Worm (Caenorhabditis elegans) whole organism, late embryonic: ENCODE results near the gene col-183.
A peak's percentile ranks its signal among the peaks of the same experiment; 100 is the strongest.
"Not testable (repeated sequence)": the region's sequence is repeated elsewhere in the genome, so short reads cannot be mapped to it uniquely, and the experiment has no call there.

Source experiments
- C38D4.7 ChIP-seq: fragments of 200-800 bp; sonication (Bioruptor generic); optimal IDR thresholded peaks from 2 replicates; lab custom pipeline; 2018; ENCODE audit warnings: mild to moderate bottlenecking, missing genetic modification characterization, moderate library complexity, missing compliant biosample characterization
- K09A11.1 ChIP-seq: sonication (generic microtip); optimal IDR thresholded peaks from 2 replicates; lab custom pipeline; 2017; ENCODE audit warnings: antibody characterized with exemption, mild to moderate bottlenecking, missing genetic modification characterization, missing compliant biosample characterization; ENCODE audit not compliant: insufficient read depth
- T23F11.4 ChIP-seq: fragments of 200-800 bp; sonication (Bioruptor generic); optimal IDR thresholded peaks from 2 replicates; lab custom pipeline; 2018; ENCODE audit warnings: mild to moderate bottlenecking, missing genetic modification characterization, missing compliant biosample characterization
- ceh-14 ChIP-seq: sonication (generic microtip); optimal IDR thresholded peaks from 2 replicates; lab custom pipeline; 2016; ENCODE audit warnings: missing genotype, missing genetic modification characterization, missing compliant biosample characterization
- ceh-18 ChIP-seq: sonication (generic microtip); optimal IDR thresholded peaks from 2 replicates; lab custom pipeline; 2016; ENCODE audit warnings: missing genetic modification characterization, missing compliant biosample characterization
- ceh-24 ChIP-seq: sonication (generic microtip); optimal IDR thresholded peaks from 2 replicates; lab custom pipeline; 2016; ENCODE audit warnings: mild to moderate bottlenecking, missing genetic modification characterization, missing compliant biosample characterization
- ceh-30 ChIP-seq: fragments of 150-350 bp; optimal IDR thresholded peaks from 2 replicates; lab custom pipeline; 2014; ENCODE audit warnings: missing biosample characterization, missing genetic modification characterization
- ceh-31 ChIP-seq: sonication (generic microtip); optimal IDR thresholded peaks from 2 replicates; lab custom pipeline; 2016; ENCODE audit warnings: missing genetic modification characterization, missing compliant biosample characterization
- ceh-34 ChIP-seq: sonication (generic microtip); optimal IDR thresholded peaks from 2 replicates; lab custom pipeline; 2016; ENCODE audit warnings: mild to moderate bottlenecking, missing genetic modification characterization, missing compliant biosample characterization
- ceh-9 ChIP-seq: sonication (generic microtip); optimal IDR thresholded peaks from 2 replicates; lab custom pipeline; 2016; ENCODE audit warnings: mild to moderate bottlenecking, missing genetic modification characterization, inconsistent platforms, missing compliant biosample characterization
- che-1 ChIP-seq: sonication (generic microtip); optimal IDR thresholded peaks from 2 replicates; lab custom pipeline; 2016; ENCODE audit warnings: mild to moderate bottlenecking, missing genetic modification characterization, missing compliant biosample characterization
- elt-2 ChIP-seq: sonication (generic microtip); optimal IDR thresholded peaks from 2 replicates; lab custom pipeline; 2016; ENCODE audit warnings: missing genetic modification reagents, missing genetic modification characterization, missing compliant biosample characterization
- elt-4 ChIP-seq: sonication (generic microtip); optimal IDR thresholded peaks from 2 replicates; lab custom pipeline; 2016; ENCODE audit warnings: missing genetic modification characterization, missing compliant biosample characterization
- fkh-10 ChIP-seq: fragments of 150-350 bp; optimal IDR thresholded peaks from 2 replicates; lab custom pipeline; 2014; ENCODE audit warnings: missing biosample characterization, missing genetic modification reagents, missing genetic modification characterization
- hlh-13 ChIP-seq: fragments of 200-800 bp; sonication (Bioruptor generic); optimal IDR thresholded peaks from 2 replicates; lab custom pipeline; 2018; ENCODE audit warnings: mild to moderate bottlenecking, missing genetic modification characterization, missing compliant biosample characterization
- hlh-6 ChIP-seq: sonication (generic microtip); optimal IDR thresholded peaks from 2 replicates; lab custom pipeline; 2016; ENCODE audit warnings: missing genotype, missing genetic modification characterization, missing compliant biosample characterization
- hlh-8 ChIP-seq: sonication (generic microtip); optimal IDR thresholded peaks from 2 replicates; lab custom pipeline; 2016; ENCODE audit warnings: missing genotype, missing genetic modification characterization, missing compliant biosample characterization
- lim-6 ChIP-seq: sonication (generic microtip); optimal IDR thresholded peaks from 2 replicates; lab custom pipeline; 2016; ENCODE audit warnings: missing genetic modification characterization, missing compliant biosample characterization
- mec-3 ChIP-seq: sonication (generic microtip); optimal IDR thresholded peaks from 2 replicates; lab custom pipeline; 2016; ENCODE audit warnings: borderline replicate concordance, missing genetic modification characterization, missing compliant biosample characterization
- nfya-1 ChIP-seq: sonication (generic microtip); optimal IDR thresholded peaks from 2 replicates; lab custom pipeline; 2017; ENCODE audit warnings: missing genetic modification characterization, mild to moderate bottlenecking, missing compliant biosample characterization, antibody characterized with exemption, moderate library complexity
- nhr-11 ChIP-seq: fragments of 150-350 bp; optimal IDR thresholded peaks from 2 replicates; lab custom pipeline; 2014; ENCODE audit warnings: missing biosample characterization, missing genetic modification characterization
- nhr-232 ChIP-seq: sonication (generic microtip); optimal IDR thresholded peaks from 2 replicates; lab custom pipeline; 2016; ENCODE audit warnings: missing genetic modification characterization, missing compliant biosample characterization
- pat-9 ChIP-seq: fragments of 200-800 bp; sonication (Bioruptor generic); optimal IDR thresholded peaks from 2 replicates; lab custom pipeline; 2018; ENCODE audit warnings: mild to moderate bottlenecking, missing genetic modification characterization, moderate library complexity, missing compliant biosample characterization
- ref-2 ChIP-seq: sonication (generic microtip); optimal IDR thresholded peaks from 2 replicates; lab custom pipeline; 2016; ENCODE audit warnings: missing genetic modification characterization, missing compliant biosample characterization
- rnt-1 ChIP-seq: sonication (generic microtip); optimal IDR thresholded peaks from 2 replicates; lab custom pipeline; 2016; ENCODE audit warnings: missing genetic modification characterization, missing compliant biosample characterization
- sdc-2 ChIP-seq: sonication (generic microtip); optimal IDR thresholded peaks from 2 replicates; lab custom pipeline; 2016; ENCODE audit warnings: missing genotype, missing genetic modification characterization, missing compliant biosample characterization
- tbx-2 ChIP-seq: sonication (generic microtip); optimal IDR thresholded peaks from 2 replicates; lab custom pipeline; 2016; ENCODE audit warnings: missing genetic modification characterization, missing compliant biosample characterization
- unc-42 ChIP-seq: sonication (generic microtip); optimal IDR thresholded peaks from 2 replicates; lab custom pipeline; 2016; ENCODE audit warnings: missing genotype, missing genetic modification characterization, missing compliant biosample characterization
- unc-55 ChIP-seq: sonication (generic microtip); optimal IDR thresholded peaks from 2 replicates; lab custom pipeline; 2017; ENCODE audit warnings: missing biosample characterization, missing genetic modification reagents, missing genetic modification characterization

The col-183 gene

ce11 chrX:13435790-13436472, 31.6 kb downstream of the col-183 start, which contains the start of gene jmjd-3.3:
Gene jmjd-3.3, plus strand, starts transcription at chrX:13436422.
- TF ChIP-seq hlh-8 (no peak), elt-2 (tag; lab: Kevin White, UChicago) (no peak), ceh-30 (tag; lab: Kevin White, UChicago) (no peak)
- TF ChIP-seq, all 69 proteins: peak for 0

ce11 chrX:13435116-13435515, 32.4 kb downstream of the col-183 start:
- TF ChIP-seq sdc-2 (tag; lab: Kevin White, UChicago) (peak; percentile 93), rnt-1 (tag; lab: Kevin White, UChicago) (no peak)

ce11 chrX:13431388-13431787, 36.2 kb downstream of the col-183 start, which contains the start of gene C29F7.10:
Gene C29F7.10, minus strand, starts transcription at chrX:13431488.
- not testable (repeated sequence) for TF ChIP-seq unc-42 (tag; lab: Kevin White, UChicago); ceh-14; ceh-24
- TF ChIP-seq, all 69 proteins: peak for 0; not testable (repeated sequence) for 69

ce11 chrX:13428755-13429154, 38.8 kb downstream of the col-183 start, which contains the start of gene fkh-4:
Gene fkh-4, minus strand, starts transcription at chrX:13428855.
- TF ChIP-seq nhr-232; ceh-18; sdc-2 (tag; lab: Kevin White, UChicago): not testable (repeated sequence)

ce11 chrX:13423340-13423739, 44.2 kb downstream of the col-183 start, which contains the start of gene fkh-3:
Gene fkh-3, minus strand, starts transcription at chrX:13423440.
- TF ChIP-seq mec-3 (tag; lab: Kevin White, UChicago) (no peak), K09A11.1 (tag; lab: Kevin White, UChicago) (no peak), elt-4 (tag; lab: Kevin White, UChicago) (no peak), hlh-13 (GFP tag; lab: Kevin White, UChicago) (no peak), lim-6 (tag; lab: Kevin White, UChicago) (no peak), che-1 (tag; lab: Kevin White, UChicago) (no peak), C38D4.7 (GFP tag; lab: Kevin White, UChicago) (no peak), nhr-11 (tag; lab: Kevin White, UChicago) (no peak), ceh-24 (no peak), pat-9 (tag; lab: Kevin White, UChicago) (no peak), unc-42 (tag; lab: Kevin White, UChicago) (no peak)
- TF ChIP-seq, all 69 proteins: peak for 0

ce11 chrX:13421068-13421467, 46.5 kb downstream of the col-183 start:
- peak; percentile 45 for TF ChIP-seq elt-2 (tag; lab: Kevin White, UChicago)
- no peak for TF ChIP-seq T23F11.4

- no peak for TF ChIP-seq fkh-10 (GFP tag; lab: Kevin White, UChicago)
- peak; percentile 3 for TF ChIP-seq rnt-1 (tag; lab: Kevin White, UChicago)
- peak; percentile 54 for TF ChIP-seq sdc-2 (tag; lab: Kevin White, UChicago)
- peak; percentile 44 for TF ChIP-seq tbx-2 (tag; lab: Kevin White, UChicago)
- TF ChIP-seq hlh-6: peak; percentile 24
- peak; percentile 53 for TF ChIP-seq unc-55 (GFP tag; lab: Kevin White, UChicago)
- TF ChIP-seq elt-4 (tag; lab: Kevin White, UChicago): no peak
- peak; percentile 35 for TF ChIP-seq ref-2 (tag; lab: Kevin White, UChicago)
- TF ChIP-seq pat-9 (tag; lab: Kevin White, UChicago): no peak
- no peak for TF ChIP-seq ceh-9 (tag; lab: Kevin White, UChicago)
- peak; percentile 41 for TF ChIP-seq ceh-34
- TF ChIP-seq nfya-1 (tag; lab: Kevin White, UChicago): peak; percentile 27
- peak; percentile 49 for TF ChIP-seq ceh-31 (tag; lab: Kevin White, UChicago)
Observed at ce11 chrX:13419884-13420339, 47.7 kb downstream of the col-183 start, which contains the start of gene C29F7.3. Gene C29F7.3, minus strand, starts transcription at chrX:13419934.
